Worm (Caenorhabditis elegans): ENCODE data around the gene W03C9.1.

DNA sequence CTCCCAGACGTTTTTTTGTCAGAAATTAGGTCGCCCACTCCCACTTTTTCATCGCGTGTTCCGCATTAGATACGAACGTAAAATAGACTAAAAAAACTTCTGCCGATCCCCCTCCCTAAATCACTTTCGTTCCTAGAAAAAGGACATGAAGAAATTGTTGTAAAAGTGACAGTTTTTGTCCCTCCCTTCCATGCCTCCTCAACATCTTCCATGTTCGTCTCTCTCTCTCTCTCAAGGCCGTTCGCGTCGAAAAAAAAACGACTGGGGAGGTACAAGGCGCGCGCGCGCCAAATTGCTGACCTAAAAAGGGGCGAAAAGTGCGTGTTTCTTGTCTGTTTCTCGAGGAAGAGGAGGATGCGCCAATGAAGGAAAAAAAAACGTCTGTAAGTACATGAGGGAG is 33.2 kb downstream of the W03C9.1 start:
- TF ChIP-seq ama-1 (optimal IDR thresholded peaks at IDR 0.05) (no peak), unc-39 (tag; optimal IDR thresholded peaks at IDR 0.05) (no peak), nhr-12 (tag; optimal IDR thresholded peaks at IDR 0.05) (no peak), tbx-2 (tag; optimal IDR thresholded peaks at IDR 0.05) (no peak), ceh-9 (tag; optimal IDR thresholded peaks at IDR 0.05) (no peak), nhr-28 (tag; optimal IDR thresholded peaks at IDR 0.05) (no peak), daf-12 (tag; optimal IDR thresholded peaks at IDR 0.05) (no peak), nhr-11 (tag; optimal IDR thresholded peaks at IDR 0.05) (no peak), aly-2 (tag; optimal IDR thresholded peaks at IDR 0.05) (no peak), fkh-10 (GFP tag; optimal IDR thresholded peaks at IDR 0.05) (no peak), ceh-82 (tag; optimal IDR thresholded peaks at IDR 0.05) (no peak), skn-1 (tag; optimal IDR thresholded peaks at IDR 0.05) (no peak), ceh-28 (tag; optimal IDR thresholded peaks at IDR 0.05) (no peak)

All from whole organism, L3 larva.